Worm (Caenorhabditis elegans): ENCODE measurements around the gene pqn-62.

Gene pqn-62

ce11 chrX:5214790-5215189, 18.9 kb downstream of the pqn-62 start:
- no peak for TF ChIP-seq unc-62 (GFP tag; optimal IDR thresholded peaks at IDR 0.05)

- TF ChIP-seq unc-62 (GFP tag; optimal IDR thresholded peaks at IDR 0.05), result no peak
These were observed 20.2 kb downstream of the pqn-62 start, which contains the start of gene hrpa-2 for ce11 chrX:5216063-5216462. hrpa-2 (plus strand) TSS chrX:5216363.

- TF ChIP-seq unc-62 (GFP tag; optimal IDR thresholded peaks at IDR 0.05), result no peak
These were observed 22.4 kb downstream of the pqn-62 start for ce11 chrX:5218323-5218722.

- TF ChIP-seq unc-62 (GFP tag; optimal IDR thresholded peaks at IDR 0.05), result no peak
These were observed 30.4 kb downstream of the pqn-62 start, which contains the start of gene H28G03.3 for ce11 chrX:5226265-5226664. H28G03.3 (minus strand) TSS chrX:5226365.

ce11 chrX:5238246-5238645, 42.3 kb downstream of the pqn-62 start:
- TF ChIP-seq unc-62 (GFP tag; optimal IDR thresholded peaks at IDR 0.05), result no peak

- no peak for TF ChIP-seq unc-62 (GFP tag; optimal IDR thresholded peaks at IDR 0.05)
These were observed 47.6 kb downstream of the pqn-62 start, which contains the start of gene mtm-5 for ce11 chrX:5243382-5243979. mtm-5 (minus strand) TSS chrX:5243408.

- TF ChIP-seq unc-62 (GFP tag; optimal IDR thresholded peaks at IDR 0.05), result no peak
These were observed 48.1 kb downstream of the pqn-62 start, which contains the start of gene Y34B4A.7 for ce11 chrX:5244041-5244440. Y34B4A.7 (plus strand) TSS chrX:5244337.

ce11 chrX:5248754-5249153, 52.8 kb downstream of the pqn-62 start:
- no peak for TF ChIP-seq unc-62 (GFP tag; optimal IDR thresholded peaks at IDR 0.05)

- TF ChIP-seq unc-62 (GFP tag; optimal IDR thresholded peaks at IDR 0.05), result no peak
These were observed 53.7 kb downstream of the pqn-62 start, which contains the start of gene Y34B4A.10 for ce11 chrX:5249603-5250002. Y34B4A.10 (plus strand) TSS chrX:5249903.

- TF ChIP-seq unc-62 (GFP tag; optimal IDR thresholded peaks at IDR 0.05), result no peak
These were observed 56.9 kb downstream of the pqn-62 start, which contains the start of gene nspg-14 for ce11 chrX:5252798-5253197. nspg-14 (plus strand) TSS chrX:5253047.

All from whole organism, dauer.